Fruit fly (Drosophila melanogaster): Measurements from ENCODE around the gene CG18558.

dm6 chr2L:2891200-2891599, 46.9 kb upstream of the CG18558 start:
- no peak for TF ChIP-seq Hr78 (GFP tag; optimal IDR thresholded peaks at IDR 0.05)
- TF ChIP-seq Vsx2 (GFP tag; optimal IDR thresholded peaks at IDR 0.05; ENCODE audit: partially characterized antibody), result no peak
- TF ChIP-seq h (GFP tag; optimal IDR thresholded peaks at IDR 0.05), result no peak
- TF ChIP-seq OdsH (GFP tag; optimal IDR thresholded peaks at IDR 0.05), result no peak
- no peak for TF ChIP-seq Hr83 (GFP tag; optimal IDR thresholded peaks at IDR 0.05; ENCODE audit: poor library complexity, severe bottlenecking)
- no peak for TF ChIP-seq pan (optimal IDR thresholded peaks at IDR 0.05)
- TF ChIP-seq dl (GFP tag; optimal IDR thresholded peaks at IDR 0.05; ENCODE audit: insufficient read depth in 1 of 2, partially characterized antibody in 2 of 2), result no peak
- no peak for TF ChIP-seq psq (GFP tag; optimal IDR thresholded peaks at IDR 0.05)
- TF ChIP-seq N (GFP tag; optimal IDR thresholded peaks at IDR 0.05), result no peak
- no peak for TF ChIP-seq sage (GFP tag; optimal IDR thresholded peaks at IDR 0.05)
- no peak for TF ChIP-seq usp (GFP tag; optimal IDR thresholded peaks at IDR 0.05)
- no peak for TF ChIP-seq dmrt93B (GFP tag; optimal IDR thresholded peaks at IDR 0.05)
- TF ChIP-seq fru (GFP tag; optimal IDR thresholded peaks at IDR 0.05), result no peak
- TF ChIP-seq Jra (GFP tag; optimal IDR thresholded peaks at IDR 0.05), result no peak
